Worm (Caenorhabditis elegans) whole organism, L4 larva: ENCODE results near the gene gst-8.
A peak's percentile ranks its signal among the peaks of the same experiment; 100 is the strongest.
"Not testable (repeated sequence)": the region's sequence is repeated elsewhere in the genome, so short reads cannot be mapped to it uniquely, and the experiment has no call there.

Source experiments
- D1046.2 ChIP-seq: fragments of 200-800 bp; sonication (Bioruptor generic); IDR thresholded peaks from 2 replicates; pipeline ENCODE4 v1.3.6; 2022; ENCODE audit warnings: missing genetic modification characterization, missing compliant biosample characterization
- F26F4.8 ChIP-seq: fragments of 200-800 bp; sonication (Bioruptor generic); conservative IDR thresholded peaks from 2 replicates; pipeline ENCODE4 v1.3.6; 2022; ENCODE audit warnings: missing genetic modification characterization, missing compliant biosample characterization
- F37D6.2 ChIP-seq: sonication (generic microtip); optimal IDR thresholded peaks from 2 replicates; lab custom pipeline; 2016; ENCODE audit warnings: mild to moderate bottlenecking, missing genetic modification characterization, missing compliant biosample characterization
- F49E8.2 ChIP-seq: sonication (generic microtip); optimal IDR thresholded peaks from 2 replicates; lab custom pipeline; 2016; ENCODE audit warnings: missing compliant biosample characterization, mild to moderate bottlenecking, missing genetic modification characterization, borderline replicate concordance
- ZK337.2 ChIP-seq: fragments of 200-800 bp; sonication (Bioruptor generic); IDR thresholded peaks from 2 replicates; pipeline ENCODE4 v1.3.6; 2022; ENCODE audit warnings: missing genetic modification reagents, missing genetic modification characterization, missing compliant biosample characterization
- aha-1 ChIP-seq: fragments of 150-350 bp; peaks from one replicate; lab custom pipeline; 2014; ENCODE audit warnings: missing biosample characterization, missing genetic modification characterization
- aly-2 ChIP-seq: sonication (generic microtip); optimal IDR thresholded peaks from 2 replicates; lab custom pipeline; 2018; ENCODE audit warnings: missing biosample characterization, missing genetic modification characterization
- ama-1 ChIP-seq: fragments of 150-350 bp; optimal IDR thresholded peaks from 2 replicates; lab custom pipeline; 2014; ENCODE audit warnings: inconsistent platforms, mixed read lengths
- arid-1 ChIP-seq: fragments of 200-800 bp; sonication (Bioruptor generic); conservative IDR thresholded peaks from 2 replicates; pipeline ENCODE4 v1.3.6; 2022; ENCODE audit warnings: missing genetic modification reagents, missing genetic modification characterization, missing compliant biosample characterization
- attf-4 ChIP-seq: sonication (generic microtip); optimal IDR thresholded peaks from 3 replicates; lab custom pipeline; 2017; ENCODE audit warnings: missing biosample characterization, missing genetic modification characterization
- cey-2 ChIP-seq: sonication (generic microtip); optimal IDR thresholded peaks from 3 replicates; lab custom pipeline; 2017; ENCODE audit warnings: missing genetic modification characterization, mild to moderate bottlenecking, missing compliant biosample characterization, antibody characterized with exemption, borderline replicate concordance; ENCODE audit not compliant: insufficient read depth
- ctbp-1 ChIP-seq: fragments of 200-800 bp; sonication (Bioruptor generic); IDR thresholded peaks from 2 replicates; pipeline ENCODE4 v1.3.6; 2022; ENCODE audit warnings: missing genetic modification reagents, missing genetic modification characterization, missing compliant biosample characterization
- daf-16 ChIP-seq, 3 experiments: sonication (generic microtip); optimal IDR thresholded peaks; 2 replicates each; lab custom pipeline; 2016 to 2017; ENCODE audit warnings: missing genetic modification characterization in 3 of 3, missing genetic modification reagents in 3 of 3, mild to moderate bottlenecking in 2 of 3, missing compliant biosample characterization in 2 of 3, missing biosample characterization in 1 of 3, moderate library complexity in 1 of 3
- daf-19 ChIP-seq: fragments of 200-800 bp; sonication (Bioruptor generic); conservative IDR thresholded peaks from 2 replicates; pipeline ENCODE4 v1.3.6; 2022; ENCODE audit warnings: missing genetic modification characterization, missing compliant biosample characterization
- dpl-1 ChIP-seq: fragments of 150-350 bp; optimal IDR thresholded peaks from 2 replicates; lab custom pipeline; 2014; ENCODE audit warnings: missing biosample characterization, missing genetic modification reagents, missing genetic modification characterization
- duxl-1 ChIP-seq: sonication (generic microtip); optimal IDR thresholded peaks from 2 replicates; lab custom pipeline; 2016; ENCODE audit warnings: mild to moderate bottlenecking, missing genetic modification characterization, moderate library complexity, missing compliant biosample characterization; ENCODE audit not compliant: poor library complexity
- dve-1 ChIP-seq: sonication (generic microtip); optimal IDR thresholded peaks from 2 replicates; lab custom pipeline; 2017; ENCODE audit warnings: antibody characterized with exemption, mild to moderate bottlenecking, missing genetic modification characterization, missing compliant biosample characterization; ENCODE audit not compliant: insufficient read depth
- lin-1 ChIP-seq: fragments of 200-800 bp; sonication (Bioruptor generic); IDR thresholded peaks from 2 replicates; pipeline ENCODE4 v1.3.6; 2022; ENCODE audit warnings: missing genetic modification reagents, missing genetic modification characterization, missing compliant biosample characterization
- lin-15B ChIP-seq: fragments of 150-350 bp; sonication (generic microtip); optimal IDR thresholded peaks from 3 replicates; lab custom pipeline; 2014; ENCODE audit warnings: missing biosample characterization, missing genetic modification characterization
- madf-5 ChIP-seq, 2 experiments: fragments of 200-800 bp; sonication (Bioruptor generic); IDR thresholded peaks; 2 replicates each; pipeline ENCODE4 v1.3.6; 2022; ENCODE audit warnings: missing compliant biosample characterization in 2 of 2, missing genetic modification characterization in 2 of 2
- madf-9 ChIP-seq: fragments of 200-800 bp; sonication (Bioruptor generic); conservative IDR thresholded peaks from 2 replicates; pipeline ENCODE4 v1.3.6; 2022; ENCODE audit warnings: missing genetic modification reagents, missing genetic modification characterization, missing compliant biosample characterization
- mdl-1 ChIP-seq, 2 experiments: fragments of 150-350 bp in 1 of 2; sonication (generic microtip) in 1 of 2; optimal IDR thresholded peaks; 2 replicates each; lab custom pipeline; 2014 to 2017; ENCODE audit warnings: missing biosample characterization in 2 of 2, missing genetic modification characterization in 2 of 2
- mes-2 ChIP-seq: sonication (generic microtip); optimal IDR thresholded peaks from 2 replicates; lab custom pipeline; 2016; ENCODE audit warnings: missing genotype, mild to moderate bottlenecking, missing genetic modification characterization, missing compliant biosample characterization; ENCODE audit not compliant: poor library complexity, severe bottlenecking
- mxl-2 ChIP-seq: fragments of 200-800 bp; sonication (Bioruptor generic); conservative IDR thresholded peaks from 2 replicates; pipeline ENCODE4 v1.3.6; 2022; ENCODE audit warnings: missing genetic modification reagents, missing genetic modification characterization, missing compliant biosample characterization
- mxl-3 ChIP-seq: fragments of 200-800 bp; sonication (Bioruptor generic); optimal IDR thresholded peaks from 2 replicates; lab custom pipeline; 2018; ENCODE audit warnings: mild to moderate bottlenecking, missing genetic modification characterization, missing compliant biosample characterization
- nhr-10 ChIP-seq: fragments of 150-350 bp; optimal IDR thresholded peaks from 2 replicates; lab custom pipeline; 2014; ENCODE audit warnings: missing biosample characterization, missing genetic modification characterization
- nhr-102 ChIP-seq: sonication (generic microtip); optimal IDR thresholded peaks from 2 replicates; lab custom pipeline; 2016; ENCODE audit warnings: mild to moderate bottlenecking, missing genetic modification characterization, moderate library complexity, missing compliant biosample characterization
- nhr-11 ChIP-seq: fragments of 150-350 bp; optimal IDR thresholded peaks from 2 replicates; lab custom pipeline; 2014; ENCODE audit warnings: missing biosample characterization, missing genetic modification characterization
- nhr-111 ChIP-seq: fragments of 200-800 bp; sonication (Bioruptor generic); optimal IDR thresholded peaks from 2 replicates; lab custom pipeline; 2018; ENCODE audit warnings: mild to moderate bottlenecking, missing genetic modification characterization, missing compliant biosample characterization
- nhr-28 ChIP-seq: fragments of 150-350 bp; optimal IDR thresholded peaks from 2 replicates; lab custom pipeline; 2014; ENCODE audit warnings: missing biosample characterization, missing genetic modification characterization
- nhr-41 ChIP-seq: fragments of 200-800 bp; sonication (Bioruptor generic); IDR thresholded peaks from 2 replicates; pipeline ENCODE4 v1.3.6; 2022; ENCODE audit warnings: missing genetic modification reagents, missing genetic modification characterization, missing compliant biosample characterization
- nhr-48 ChIP-seq: sonication (generic microtip); optimal IDR thresholded peaks from 2 replicates; lab custom pipeline; 2016; ENCODE audit warnings: mild to moderate bottlenecking, missing genetic modification characterization, missing compliant biosample characterization
- nhr-77 ChIP-seq: fragments of 150-350 bp; optimal IDR thresholded peaks from 2 replicates; lab custom pipeline; 2014; ENCODE audit warnings: missing biosample characterization, missing genetic modification characterization
- pqm-1 ChIP-seq: sonication (generic microtip); optimal IDR thresholded peaks from 2 replicates; lab custom pipeline; 2017; ENCODE audit warnings: missing biosample characterization, missing genetic modification characterization
- snpc-4 ChIP-seq: fragments of 150-350 bp; optimal IDR thresholded peaks from 2 replicates; lab custom pipeline; 2014; ENCODE audit warnings: missing biosample characterization, missing genetic modification characterization
- spr-1 ChIP-seq: sonication (generic microtip); optimal IDR thresholded peaks from 2 replicates; lab custom pipeline; 2016; ENCODE audit warnings: mild to moderate bottlenecking, missing genetic modification characterization, missing compliant biosample characterization
- tag-97 ChIP-seq: fragments of 200-800 bp; sonication (Bioruptor generic); IDR thresholded peaks from 2 replicates; pipeline ENCODE4 v1.3.6; 2022; ENCODE audit warnings: missing genetic modification characterization, missing compliant biosample characterization
- tra-1 ChIP-seq: fragments of 200-800 bp; sonication (Bioruptor generic); IDR thresholded peaks from 2 replicates; pipeline ENCODE4 v1.3.6; 2022; ENCODE audit warnings: missing genetic modification reagents, missing genetic modification characterization, missing compliant biosample characterization
- unc-130 ChIP-seq: sonication (generic microtip); optimal IDR thresholded peaks from 2 replicates; lab custom pipeline; 2016; ENCODE audit warnings: missing genetic modification reagents, missing genetic modification characterization, missing compliant biosample characterization
- unc-39 ChIP-seq: sonication (generic microtip); optimal IDR thresholded peaks from 2 replicates; lab custom pipeline; 2017; ENCODE audit warnings: missing biosample characterization, missing genetic modification characterization
- zag-1 ChIP-seq: fragments of 150-350 bp; optimal IDR thresholded peaks from 2 replicates; lab custom pipeline; 2014; ENCODE audit warnings: missing biosample characterization, missing genetic modification characterization
- zfp-3 ChIP-seq: fragments of 200-800 bp; sonication (Bioruptor generic); conservative IDR thresholded peaks from 2 replicates; pipeline ENCODE4 v1.3.6; 2022; ENCODE audit warnings: missing genetic modification reagents, missing genetic modification characterization, missing compliant biosample characterization
- zip-11 ChIP-seq: fragments of 200-800 bp; sonication (Bioruptor generic); IDR thresholded peaks from 2 replicates; pipeline ENCODE4 v1.3.6; 2022; ENCODE audit warnings: missing genetic modification characterization, missing compliant biosample characterization
- ztf-7 ChIP-seq: fragments of 150-350 bp; optimal IDR thresholded peaks from 2 replicates; lab custom pipeline; 2014; ENCODE audit warnings: missing biosample characterization, missing genetic modification characterization

The gst-8 gene

ce11 chrII:4858906-4859411, 24.6 kb upstream of the gst-8 start:
- TF ChIP-seq daf-16 (GFP tag; optimal IDR thresholded peaks at IDR 0.05; lab: Kevin White, UChicago) (no peak), daf-16 (tag; optimal IDR thresholded peaks at IDR 0.05; lab: Kevin White, UChicago) (peak; percentile 1), aha-1 (tag; lab: Kevin White, UChicago) (peak; percentile 95), F26F4.8 (no peak), F37D6.2 (tag; lab: Kevin White, UChicago) (no peak), lin-1 (GFP tag; lab: Robert Waterston, UW) (no peak), unc-130 (GFP tag; lab: Kevin White, UChicago) (no peak), zfp-3 (GFP tag; lab: Robert Waterston, UW) (0 out of 2 replicates have a peak, but pooled peaks have one; percentile 29), nhr-41 (GFP tag; lab: Robert Waterston, UW) (no peak), D1046.2 (GFP tag; lab: Robert Waterston, UW) (no peak), duxl-1 (tag; lab: Kevin White, UChicago) (peak; percentile 38), daf-19 (GFP tag; lab: Robert Waterston, UW) (no peak), tag-97 (GFP tag; lab: Robert Waterston, UW) (no peak), snpc-4 (tag; lab: Kevin White, UChicago) (no peak), dpl-1 (GFP tag; lab: Kevin White, UChicago) (peak; percentile 20), ama-1 (lab: Kevin White, UChicago) (peak; percentile 71)

- TF ChIP-seq madf-5 (GFP tag; IDR thresholded peaks at IDR 0.05; lab: Robert Waterston, UW); ztf-7 (tag; lab: Kevin White, UChicago); unc-39 (tag; lab: Kevin White, UChicago): not testable (repeated sequence)
Measured at ce11 chrII:4860260-4860659, 23.3 kb upstream of the gst-8 start, which contains the start of the genes nspd-5 and F11G11.4. nspd-5 (minus strand) TSS chrII:4860360. F11G11.4 (plus strand) TSS chrII:4860594.

ce11 chrII:4863357-4863756, 20.2 kb upstream of the gst-8 start, which contains the start of the genes mpst-4 and F11G11.14:
mpst-4 (minus strand) TSS chrII:4863457.
F11G11.14 (plus strand) TSS chrII:4863681.
- TF ChIP-seq zip-11 (GFP tag; lab: Robert Waterston, UW) (no peak), madf-9 (GFP tag; lab: Robert Waterston, UW) (no peak), tra-1 (GFP tag; lab: Robert Waterston, UW) (no peak), nhr-111 (GFP tag; lab: Kevin White, UChicago) (no peak), nhr-102 (tag; lab: Kevin White, UChicago) (no peak), attf-4 (tag; lab: Kevin White, UChicago) (no peak), ctbp-1 (no peak), F49E8.2 (tag; lab: Kevin White, UChicago) (no peak), spr-1 (tag; lab: Kevin White, UChicago) (no peak), daf-16 (GFP tag; optimal IDR thresholded peaks at IDR 0.05; lab: Kevin White, UChicago) (no peak), daf-16 (tag; optimal IDR thresholded peaks at IDR 0.05; lab: Kevin White, UChicago) (no peak), zfp-3 (GFP tag; lab: Robert Waterston, UW) (no peak), aly-2 (tag; lab: Kevin White, UChicago) (no peak), duxl-1 (tag; lab: Kevin White, UChicago) (no peak), zag-1 (tag; lab: Kevin White, UChicago) (no peak), ZK337.2 (GFP tag; lab: Robert Waterston, UW) (no peak), nhr-11 (no peak), pqm-1 (tag; lab: Kevin White, UChicago) (no peak), lin-15B (no peak), cey-2 (tag; lab: Kevin White, UChicago) (no peak), snpc-4 (tag; lab: Kevin White, UChicago) (no peak)

- TF ChIP-seq aha-1 (tag; lab: Kevin White, UChicago), result peak; percentile 73
- peak; percentile 65 for TF ChIP-seq mxl-3 (GFP tag; lab: Kevin White, UChicago)
- no peak for TF ChIP-seq nhr-77 (tag; lab: Kevin White, UChicago)
- 0 out of 4 replicates have a peak, but pooled peaks of 1 of the 2 experiments have one; percentile 16 for TF ChIP-seq madf-5 (GFP tag; IDR thresholded peaks at IDR 0.05; lab: Robert Waterston, UW)
- no peak for TF ChIP-seq mes-2 (tag; lab: Kevin White, UChicago)
- TF ChIP-seq dve-1, result no peak
- no peak for TF ChIP-seq mxl-2
- peak; percentile 45 for TF ChIP-seq nhr-48 (tag; lab: Kevin White, UChicago)
- TF ChIP-seq ctbp-1, result no peak
- TF ChIP-seq arid-1 (GFP tag; lab: Robert Waterston, UW), result no peak
- TF ChIP-seq mdl-1 (tag; optimal IDR thresholded peaks at IDR 0.05; lab: Kevin White, UChicago), result no peak
- peak; percentile 82 for TF ChIP-seq ama-1 (lab: Kevin White, UChicago)
- TF ChIP-seq nhr-10 (tag; lab: Kevin White, UChicago), result no peak
- no peak for TF ChIP-seq lin-1 (GFP tag; lab: Robert Waterston, UW)
- peak; percentile 42 for TF ChIP-seq nhr-28
- no peak for TF ChIP-seq F26F4.8
Measured at ce11 chrII:4866045-4866444, 17.5 kb upstream of the gst-8 start.
